Fruit fly (Drosophila melanogaster) whole organism, pupa: Measurements from ENCODE around the gene CG34001.
A peak's percentile ranks its signal among the peaks of the same experiment; 100 is the strongest.

Experiments used
- CG12605 ChIP-seq: fragments of 200-800 bp; sonication (Bioruptor generic); IDR thresholded peaks from 2 replicates; pipeline ENCODE4 v1.3.6; 2022; ENCODE audit warnings: missing biosample characterization, missing genetic modification characterization
- CG13204 ChIP-seq: fragments of 200-800 bp; sonication (Bioruptor generic); optimal IDR thresholded peaks from 2 replicates; lab custom pipeline; 2018; ENCODE audit warnings: missing biosample characterization, mild to moderate bottlenecking, missing genetic modification characterization, moderate library complexity
- CG14655 ChIP-seq: fragments of 200-800 bp; sonication (Bioruptor generic); optimal IDR thresholded peaks from 3 replicates; lab custom pipeline; 2017; ENCODE audit warnings: mild to moderate bottlenecking, missing biosample characterization, missing genetic modification reagents, missing genetic modification characterization
- CG15710 ChIP-seq: fragments of 200-800 bp; sonication (Bioruptor generic); optimal IDR thresholded peaks from 2 replicates; lab custom pipeline; 2018; ENCODE audit warnings: missing biosample characterization, mild to moderate bottlenecking, missing genetic modification characterization, moderate library complexity
- CG32121 ChIP-seq: fragments of 200-800 bp; sonication (Bioruptor generic); IDR thresholded peaks from 2 replicates; pipeline ENCODE4 v1.3.6; 2022; ENCODE audit warnings: missing biosample characterization, missing genetic modification characterization
- CG8159 ChIP-seq: fragments of 200-800 bp; sonication (Bioruptor generic); optimal IDR thresholded peaks from 3 replicates; lab custom pipeline; 2018; ENCODE audit warnings: missing biosample characterization, mild to moderate bottlenecking, missing genetic modification characterization, moderate library complexity
- CG9948 ChIP-seq: fragments of 200-800 bp; sonication (Bioruptor generic); optimal IDR thresholded peaks from 2 replicates; lab custom pipeline; 2018; ENCODE audit warnings: missing biosample characterization, mild to moderate bottlenecking, missing genetic modification characterization, moderate library complexity
- EcR ChIP-seq: fragments of 200-800 bp; sonication (Bioruptor generic); optimal IDR thresholded peaks from 3 replicates; lab custom pipeline; 2019; ENCODE audit warnings: missing biosample characterization, missing genetic modification characterization, mild to moderate bottlenecking, moderate library complexity, missing genetic modification reagents
- Ets98B ChIP-seq: fragments of 200-800 bp; sonication (Bioruptor generic); IDR thresholded peaks from 2 replicates; pipeline ENCODE4 v1.3.6; 2022; ENCODE audit warnings: missing biosample characterization, missing genetic modification characterization
- Pif1A ChIP-seq: fragments of 200-800 bp; sonication (Bioruptor generic); optimal IDR thresholded peaks from 3 replicates; lab custom pipeline; 2016; ENCODE audit warnings: missing biosample characterization, missing genetic modification characterization
- Snoo ChIP-seq: fragments of 200-800 bp; sonication (Bioruptor generic); optimal IDR thresholded peaks from 3 replicates; lab custom pipeline; 2017; ENCODE audit warnings: missing biosample characterization, mild to moderate bottlenecking, missing genetic modification characterization, inconsistent platforms
- fd96Ca ChIP-seq: fragments of 200-800 bp; sonication (Bioruptor generic); IDR thresholded peaks from 3 replicates; pipeline ENCODE4 v1.3.6; 2022; ENCODE audit warnings: missing biosample characterization, missing genetic modification characterization

dm6 chr3L:10683899-10684340, 53.0 kb downstream of the CG34001 start:
- TF ChIP-seq Snoo (tag; lab: Kevin White, UChicago): peak; percentile 21
- TF ChIP-seq Pif1A (GFP tag; lab: Kevin White, UChicago): peak; percentile 85
- TF ChIP-seq CG32121 (GFP tag; lab: Robert Waterston, UW): peak; percentile 82
- peak; percentile 68 for TF ChIP-seq CG9948
- TF ChIP-seq CG8159 (tag; lab: Kevin White, UChicago): peak; percentile 68
- peak; percentile 47 for TF ChIP-seq CG15710 (tag; lab: Kevin White, UChicago)
- TF ChIP-seq Ets98B: peak; percentile 78
- peak; percentile 51 for TF ChIP-seq CG12605
- TF ChIP-seq EcR (GFP tag; lab: Kevin White, UChicago): no peak
- TF ChIP-seq CG13204 (GFP tag; lab: Kevin White, UChicago): no peak
- TF ChIP-seq CG14655 (GFP tag; lab: Kevin White, UChicago): no peak
- peak; percentile 86 for TF ChIP-seq fd96Ca
